Fruit fly (Drosophila melanogaster): ENCODE measurements around the gene Vm26Aa.

Vm26Aa gene

dm6 chr2L:5964851-5965250 is 4.7 kb upstream of the Vm26Aa start, which contains the start of gene psd:
Gene psd (minus strand): TSS chr2L:5964951.
- no peak for TF ChIP-seq Blimp-1 (GFP tag; optimal IDR thresholded peaks at IDR 0.05)
- peak; percentile 48 for TF ChIP-seq Eip78C (GFP tag)

DNA sequence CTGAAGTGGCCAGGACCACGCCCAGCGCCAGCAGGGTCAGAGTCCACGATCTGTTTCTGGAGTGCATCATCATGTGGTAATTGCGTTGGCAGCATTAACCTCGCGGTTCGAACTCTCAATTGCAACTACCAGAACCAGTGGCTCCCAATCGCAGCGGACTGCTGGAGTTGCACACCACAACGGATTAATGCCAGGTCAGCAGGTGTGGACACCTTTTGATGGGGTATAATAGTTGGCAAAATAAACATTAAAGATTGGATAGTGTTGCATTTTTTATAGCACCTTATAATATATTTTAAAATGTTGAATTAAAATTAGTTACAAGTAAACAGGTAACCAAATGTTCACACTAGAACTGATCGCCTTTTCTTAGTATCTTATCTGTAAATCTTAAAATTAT is 4.1 kb upstream of the Vm26Aa start:
- TF ChIP-seq OdsH (GFP tag; optimal IDR thresholded peaks at IDR 0.05): no peak
- no peak for TF ChIP-seq Eip75B (GFP tag; optimal IDR thresholded peaks at IDR 0.05)
- TF ChIP-seq CG6792 (GFP tag; optimal IDR thresholded peaks at IDR 0.05): no peak
- TF ChIP-seq Sox15 (GFP tag; optimal IDR thresholded peaks at IDR 0.05): no peak
- TF ChIP-seq Ets21C (GFP tag; optimal IDR thresholded peaks at IDR 0.05): no peak
- no peak for TF ChIP-seq CG8319 (GFP tag; optimal IDR thresholded peaks at IDR 0.05)
- no peak for TF ChIP-seq Eip78C (GFP tag)
- TF ChIP-seq Hr4 (GFP tag; optimal IDR thresholded peaks at IDR 0.05): no peak
- TF ChIP-seq CG6808 (GFP tag; optimal IDR thresholded peaks at IDR 0.05): no peak
- no peak for TF ChIP-seq lz (GFP tag; optimal IDR thresholded peaks at IDR 0.05)
- TF ChIP-seq CG6854 (GFP tag; optimal IDR thresholded peaks at IDR 0.05): no peak
- no peak for TF ChIP-seq CG8632 (GFP tag; optimal IDR thresholded peaks at IDR 0.05)
- TF ChIP-seq cyc (GFP tag; optimal IDR thresholded peaks at IDR 0.05): no peak
- TF ChIP-seq Gug (GFP tag; IDR thresholded peaks at IDR 0.05): no peak
- no peak for TF ChIP-seq CG11294 (GFP tag; IDR thresholded peaks at IDR 0.05)
- TF ChIP-seq topi (GFP tag; optimal IDR thresholded peaks at IDR 0.05): no peak

dm6 chr2L:5963251-5963650 is 3.1 kb upstream of the Vm26Aa start:
- TF ChIP-seq CG34406 (GFP tag; optimal IDR thresholded peaks at IDR 0.05): no peak
- TF ChIP-seq dac (GFP tag; optimal IDR thresholded peaks at IDR 0.05): no peak
- TF ChIP-seq CG16779 (tag; optimal IDR thresholded peaks at IDR 0.05): no peak
- TF ChIP-seq CG6163 (GFP tag; IDR thresholded peaks at IDR 0.05): no peak
- no peak for TF ChIP-seq CG31627 (GFP tag; optimal IDR thresholded peaks at IDR 0.05)
- TF ChIP-seq spab (GFP tag; optimal IDR thresholded peaks at IDR 0.05): no peak
- no peak for TF ChIP-seq CG1621 (tag; optimal IDR thresholded peaks at IDR 0.05)
- no peak for TF ChIP-seq CG6808 (GFP tag; optimal IDR thresholded peaks at IDR 0.05)
- TF ChIP-seq vri (GFP tag; optimal IDR thresholded peaks at IDR 0.05): no peak
- no peak for TF ChIP-seq fkh (GFP tag; optimal IDR thresholded peaks at IDR 0.05)

DNA sequence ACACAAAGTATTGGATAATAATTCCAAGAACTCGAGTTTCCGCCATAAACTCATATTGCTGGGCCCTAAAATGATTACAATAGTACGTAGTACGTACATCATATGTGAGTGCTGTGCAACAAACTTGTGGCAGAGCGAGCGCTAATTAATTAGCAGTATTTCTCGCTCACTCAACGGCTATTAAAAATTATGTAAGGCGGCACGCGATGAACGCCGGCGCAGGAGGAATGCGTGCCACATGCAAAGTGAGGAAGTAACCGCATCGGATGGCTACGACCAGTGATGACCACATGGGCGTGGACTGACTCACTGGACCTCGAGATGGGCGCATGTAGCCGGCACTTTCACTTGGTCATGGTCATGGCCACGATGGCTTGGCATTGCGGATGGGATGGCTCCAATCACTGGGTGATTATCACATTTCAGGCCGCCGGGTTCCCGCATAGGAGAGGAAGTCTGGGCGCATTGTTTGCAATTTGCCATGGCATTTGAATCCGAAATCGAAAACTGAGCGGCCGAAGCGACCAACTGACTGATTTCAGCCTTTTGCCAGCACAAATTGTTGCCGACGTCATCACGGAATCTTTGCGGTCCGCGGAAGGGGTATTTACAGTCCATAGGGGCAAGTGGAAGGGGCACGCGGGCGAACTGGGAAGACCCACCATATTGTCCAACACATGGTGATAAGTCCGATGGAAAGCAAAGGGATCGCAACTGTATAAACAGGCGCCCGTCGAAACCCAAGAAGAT is 1.2 kb upstream of the Vm26Aa start:
- TF ChIP-seq ss (GFP tag; optimal IDR thresholded peaks at IDR 0.05) (peak in 1 of 2 experiments; percentile 98), CG9139 (GFP tag; optimal IDR thresholded peaks at IDR 0.05) (no peak)

DNA sequence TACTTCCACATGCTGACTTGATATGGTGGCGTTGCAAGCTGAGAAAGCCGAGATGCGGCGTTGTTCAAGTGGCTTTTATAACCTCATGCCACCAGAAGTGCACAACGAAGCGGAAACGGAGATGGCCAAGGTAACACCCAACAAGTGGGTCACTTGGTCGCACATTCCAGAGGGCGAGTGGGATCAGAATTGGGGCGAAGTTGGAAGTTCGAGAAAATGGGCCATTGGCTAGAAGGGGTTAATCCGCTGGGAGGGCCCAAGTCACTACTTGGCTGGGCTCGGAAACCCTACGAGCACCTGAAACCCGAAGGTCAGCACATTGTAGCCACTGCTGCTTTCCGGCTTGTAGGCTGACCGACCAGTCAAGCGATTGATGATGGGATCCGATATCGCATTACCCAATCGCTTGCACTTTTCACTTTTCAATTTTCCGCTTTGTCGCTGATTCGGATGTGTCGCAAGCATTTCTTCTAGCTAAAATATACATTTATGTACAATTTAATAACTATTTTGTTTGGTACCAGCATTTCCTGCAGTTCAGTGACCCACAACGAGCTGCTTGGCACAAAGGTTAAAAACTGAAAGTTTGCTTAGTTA is 1.5 kb downstream of the Vm26Aa start, which contains the start of gene Vm26Ac:
TSS of gene Vm26Ac (minus strand) at position 51 of the 597 bp plus-strand sequence.
- TF ChIP-seq cyc (GFP tag; optimal IDR thresholded peaks at IDR 0.05): no peak
- TF ChIP-seq CG6854 (GFP tag; optimal IDR thresholded peaks at IDR 0.05): no peak
- no peak for TF ChIP-seq CG32006 (GFP tag; optimal IDR thresholded peaks at IDR 0.05)
- no peak for TF ChIP-seq fd85E (GFP tag; optimal IDR thresholded peaks at IDR 0.05)
- no peak for TF ChIP-seq Eip75B (GFP tag; optimal IDR thresholded peaks at IDR 0.05)
- TF ChIP-seq fd59A (GFP tag; optimal IDR thresholded peaks at IDR 0.05): no peak
- no peak for TF ChIP-seq Lpt (GFP tag; optimal IDR thresholded peaks at IDR 0.05)
- TF ChIP-seq CG6792 (GFP tag; optimal IDR thresholded peaks at IDR 0.05): no peak
- TF ChIP-seq Sox102F (GFP tag; optimal IDR thresholded peaks at IDR 0.05): no peak
- TF ChIP-seq CG8119 (GFP tag; IDR thresholded peaks at IDR 0.05): no peak
- no peak for TF ChIP-seq Hr38 (GFP tag; optimal IDR thresholded peaks at IDR 0.05)
- no peak for TF ChIP-seq esn (GFP tag; optimal IDR thresholded peaks at IDR 0.05)
- no peak for TF ChIP-seq CG6808 (GFP tag; optimal IDR thresholded peaks at IDR 0.05)
- no peak for TF ChIP-seq CG1621 (tag; optimal IDR thresholded peaks at IDR 0.05)
- no peak for TF ChIP-seq Hr4 (GFP tag; optimal IDR thresholded peaks at IDR 0.05)
- no peak for TF ChIP-seq lz (GFP tag; optimal IDR thresholded peaks at IDR 0.05)
- TF ChIP-seq CG11902 (GFP tag; optimal IDR thresholded peaks at IDR 0.05): no peak

Data from whole organism, prepupa.